Fruit fly (Drosophila melanogaster) whole organism, pupa: ENCODE data around the gene Alh.
A peak's percentile ranks its signal among the peaks of the same experiment; 100 is the strongest.

Experiments
- CG10348 ChIP-seq: fragments of 200-800 bp; sonication (Bioruptor generic); IDR thresholded peaks from 2 replicates; pipeline ENCODE4 v1.3.6; 2022; ENCODE audit warnings: missing biosample characterization, missing genetic modification characterization
- CG12605 ChIP-seq: fragments of 200-800 bp; sonication (Bioruptor generic); IDR thresholded peaks from 2 replicates; pipeline ENCODE4 v1.3.6; 2022; ENCODE audit warnings: missing biosample characterization, missing genetic modification characterization
- CG13204 ChIP-seq: fragments of 200-800 bp; sonication (Bioruptor generic); optimal IDR thresholded peaks from 2 replicates; lab custom pipeline; 2018; ENCODE audit warnings: missing biosample characterization, mild to moderate bottlenecking, missing genetic modification characterization, moderate library complexity
- CG14655 ChIP-seq: fragments of 200-800 bp; sonication (Bioruptor generic); optimal IDR thresholded peaks from 3 replicates; lab custom pipeline; 2017; ENCODE audit warnings: mild to moderate bottlenecking, missing biosample characterization, missing genetic modification reagents, missing genetic modification characterization
- CG15710 ChIP-seq: fragments of 200-800 bp; sonication (Bioruptor generic); optimal IDR thresholded peaks from 2 replicates; lab custom pipeline; 2018; ENCODE audit warnings: missing biosample characterization, mild to moderate bottlenecking, missing genetic modification characterization, moderate library complexity
- CG17806 ChIP-seq: fragments of 200-800 bp; sonication (Bioruptor generic); optimal IDR thresholded peaks from 2 replicates; lab custom pipeline; 2018; ENCODE audit warnings: missing biosample characterization, mild to moderate bottlenecking, missing genetic modification characterization, moderate library complexity
- CG32121 ChIP-seq: fragments of 200-800 bp; sonication (Bioruptor generic); IDR thresholded peaks from 2 replicates; pipeline ENCODE4 v1.3.6; 2022; ENCODE audit warnings: missing biosample characterization, missing genetic modification characterization
- CG34367 ChIP-seq: fragments of 200-800 bp; sonication (Bioruptor generic); optimal IDR thresholded peaks from 2 replicates; lab custom pipeline; 2018; ENCODE audit warnings: missing biosample characterization, mild to moderate bottlenecking, missing genetic modification characterization
- CG4496 ChIP-seq: fragments of 200-800 bp; sonication (Bioruptor generic); IDR thresholded peaks from 3 replicates; pipeline ENCODE4 v1.3.6; 2022; ENCODE audit warnings: missing biosample characterization, missing genetic modification characterization
- CG8159 ChIP-seq: fragments of 200-800 bp; sonication (Bioruptor generic); optimal IDR thresholded peaks from 3 replicates; lab custom pipeline; 2018; ENCODE audit warnings: missing biosample characterization, mild to moderate bottlenecking, missing genetic modification characterization, moderate library complexity
- CG8301 ChIP-seq: fragments of 200-800 bp; sonication (Bioruptor generic); optimal IDR thresholded peaks from 2 replicates; lab custom pipeline; 2018; ENCODE audit warnings: missing biosample characterization, mild to moderate bottlenecking, missing genetic modification characterization
- CG9948 ChIP-seq: fragments of 200-800 bp; sonication (Bioruptor generic); optimal IDR thresholded peaks from 2 replicates; lab custom pipeline; 2018; ENCODE audit warnings: missing biosample characterization, mild to moderate bottlenecking, missing genetic modification characterization, moderate library complexity
- D1 ChIP-seq: fragments of 200-800 bp; sonication (Bioruptor generic); optimal IDR thresholded peaks from 2 replicates; lab custom pipeline; 2018; ENCODE audit warnings: missing biosample characterization, mild to moderate bottlenecking, missing genetic modification characterization, moderate library complexity
- EcR ChIP-seq: fragments of 200-800 bp; sonication (Bioruptor generic); optimal IDR thresholded peaks from 3 replicates; lab custom pipeline; 2019; ENCODE audit warnings: missing biosample characterization, missing genetic modification characterization, mild to moderate bottlenecking, moderate library complexity, missing genetic modification reagents
- Ets98B ChIP-seq: fragments of 200-800 bp; sonication (Bioruptor generic); IDR thresholded peaks from 2 replicates; pipeline ENCODE4 v1.3.6; 2022; ENCODE audit warnings: missing biosample characterization, missing genetic modification characterization
- Pif1A ChIP-seq: fragments of 200-800 bp; sonication (Bioruptor generic); optimal IDR thresholded peaks from 3 replicates; lab custom pipeline; 2016; ENCODE audit warnings: missing biosample characterization, missing genetic modification characterization
- Pif1B ChIP-seq: fragments of 200-800 bp; sonication (Bioruptor generic); optimal IDR thresholded peaks from 3 replicates; lab custom pipeline; 2016; ENCODE audit warnings: missing biosample characterization, missing genetic modification characterization
- Snoo ChIP-seq: fragments of 200-800 bp; sonication (Bioruptor generic); optimal IDR thresholded peaks from 3 replicates; lab custom pipeline; 2017; ENCODE audit warnings: missing biosample characterization, mild to moderate bottlenecking, missing genetic modification characterization, inconsistent platforms
- fd96Ca ChIP-seq: fragments of 200-800 bp; sonication (Bioruptor generic); IDR thresholded peaks from 3 replicates; pipeline ENCODE4 v1.3.6; 2022; ENCODE audit warnings: missing biosample characterization, missing genetic modification characterization
- gl ChIP-seq: fragments of 200-800 bp; sonication (Bioruptor generic); optimal IDR thresholded peaks from 2 replicates; lab custom pipeline; 2018; ENCODE audit warnings: missing biosample characterization, mild to moderate bottlenecking, missing genetic modification characterization
- rn ChIP-seq: fragments of 200-800 bp; sonication (Bioruptor generic); IDR thresholded peaks from 2 replicates; pipeline ENCODE4 v1.3.6; 2022; ENCODE audit warnings: missing biosample characterization, missing genetic modification characterization

Gene Alh

DNA sequence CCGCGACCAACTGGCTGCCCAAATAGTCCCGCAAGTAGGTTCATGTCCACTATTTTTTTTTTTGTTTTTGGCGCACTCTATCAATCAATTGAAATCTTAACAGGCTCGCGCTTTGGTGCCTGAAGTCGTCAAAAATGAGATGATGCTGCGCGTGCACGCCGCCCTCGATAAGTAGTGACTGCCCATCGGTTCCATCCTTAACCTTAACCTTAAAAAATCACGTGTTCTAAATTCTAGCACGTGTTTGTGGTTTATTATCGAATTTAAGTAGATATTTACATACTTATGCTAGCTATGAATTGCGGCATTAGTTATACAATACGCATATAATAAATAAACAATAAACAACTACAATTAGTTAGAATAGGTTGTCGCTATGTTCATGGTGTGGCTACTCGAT, 29.6 kb downstream of the Alh start:
- TF ChIP-seq CG17806 (tag; lab: Kevin White, UChicago) (no peak), rn (no peak), CG8159 (no peak), gl (tag; lab: Kevin White, UChicago) (no peak), CG13204 (GFP tag; lab: Kevin White, UChicago) (no peak), CG8301 (no peak), D1 (tag; lab: Kevin White, UChicago) (no peak), CG34367 (tag; lab: Kevin White, UChicago) (no peak), CG4496 (GFP tag; lab: Robert Waterston, UW) (no peak), CG32121 (GFP tag; lab: Robert Waterston, UW) (no peak), Snoo (no peak), fd96Ca (no peak), CG12605 (no peak), EcR (no peak), CG9948 (tag; lab: Kevin White, UChicago) (no peak), Ets98B (GFP tag; lab: Robert Waterston, UW) (no peak), CG15710 (tag; lab: Kevin White, UChicago) (no peak), Pif1B (GFP tag; lab: Kevin White, UChicago) (no peak), Pif1A (GFP tag; lab: Kevin White, UChicago) (no peak), CG14655 (GFP tag; lab: Kevin White, UChicago) (no peak)

DNA sequence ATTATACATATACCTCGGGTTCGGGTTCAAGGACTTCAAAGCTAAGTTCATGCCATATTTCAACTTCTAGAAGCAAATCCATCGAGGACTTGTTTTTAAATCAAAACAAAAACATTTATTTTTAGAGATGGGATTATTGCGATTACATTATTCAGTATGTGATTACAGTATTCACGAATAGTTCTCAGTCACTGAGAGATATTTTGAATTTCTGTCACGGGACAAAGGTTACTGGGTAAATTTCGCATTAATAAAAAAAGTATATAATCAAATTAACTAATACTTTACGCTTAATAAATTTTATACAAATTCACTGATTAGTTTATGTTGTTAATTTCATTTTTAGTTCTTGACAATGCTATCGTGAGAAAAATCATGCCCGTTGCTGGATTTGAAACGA, 30.4 kb downstream of the Alh start:
- TF ChIP-seq CG15710 (tag; lab: Kevin White, UChicago) (peak; percentile 27), Pif1B (GFP tag; lab: Kevin White, UChicago) (peak; percentile 8), CG12605 (0 out of 2 replicates have a peak, but pooled peaks have one; percentile 21), CG13204 (GFP tag; lab: Kevin White, UChicago) (no peak), CG4496 (GFP tag; lab: Robert Waterston, UW) (0 out of 3 replicates have a peak, but pooled peaks have one; percentile 11), Snoo (peak; percentile 6), CG34367 (tag; lab: Kevin White, UChicago) (no peak), rn (no peak), CG8159 (peak; percentile 31), CG14655 (GFP tag; lab: Kevin White, UChicago) (no peak), CG32121 (GFP tag; lab: Robert Waterston, UW) (no peak), EcR (no peak)

DNA sequence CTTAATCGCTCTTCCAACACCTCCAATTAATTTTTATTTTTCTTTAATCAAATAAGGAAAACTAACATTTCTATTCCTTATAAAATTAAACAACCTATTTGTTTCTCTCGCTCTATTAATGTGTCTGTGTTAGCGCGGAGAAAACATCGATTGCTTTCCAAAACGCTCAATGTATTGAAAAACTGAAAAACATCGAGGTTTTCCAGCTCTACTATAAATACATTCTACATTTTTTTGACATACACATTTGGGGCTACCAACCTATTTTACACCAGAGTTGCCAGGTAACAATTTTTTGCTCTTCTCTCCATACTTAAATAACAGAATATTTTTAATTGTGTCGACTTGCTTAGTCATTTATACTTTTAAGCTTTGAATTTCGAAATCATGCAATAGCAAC, 32.1 kb downstream of the Alh start:
- no peak for TF ChIP-seq fd96Ca
- no peak for TF ChIP-seq CG32121 (GFP tag; lab: Robert Waterston, UW)
- no peak for TF ChIP-seq Pif1B (GFP tag; lab: Kevin White, UChicago)
- TF ChIP-seq Ets98B (GFP tag; lab: Robert Waterston, UW) = no peak
- TF ChIP-seq CG14655 (GFP tag; lab: Kevin White, UChicago) = no peak
- no peak for TF ChIP-seq D1 (tag; lab: Kevin White, UChicago)
- TF ChIP-seq CG4496 (GFP tag; lab: Robert Waterston, UW) = no peak
- no peak for TF ChIP-seq rn
- TF ChIP-seq CG9948 (tag; lab: Kevin White, UChicago) = no peak
- TF ChIP-seq CG10348 (GFP tag; lab: Robert Waterston, UW) = no peak
- no peak for TF ChIP-seq CG8301
- TF ChIP-seq CG12605 = no peak
- no peak for TF ChIP-seq Pif1A (GFP tag; lab: Kevin White, UChicago)
- TF ChIP-seq gl (tag; lab: Kevin White, UChicago) = no peak
- no peak for TF ChIP-seq CG13204 (GFP tag; lab: Kevin White, UChicago)

DNA sequence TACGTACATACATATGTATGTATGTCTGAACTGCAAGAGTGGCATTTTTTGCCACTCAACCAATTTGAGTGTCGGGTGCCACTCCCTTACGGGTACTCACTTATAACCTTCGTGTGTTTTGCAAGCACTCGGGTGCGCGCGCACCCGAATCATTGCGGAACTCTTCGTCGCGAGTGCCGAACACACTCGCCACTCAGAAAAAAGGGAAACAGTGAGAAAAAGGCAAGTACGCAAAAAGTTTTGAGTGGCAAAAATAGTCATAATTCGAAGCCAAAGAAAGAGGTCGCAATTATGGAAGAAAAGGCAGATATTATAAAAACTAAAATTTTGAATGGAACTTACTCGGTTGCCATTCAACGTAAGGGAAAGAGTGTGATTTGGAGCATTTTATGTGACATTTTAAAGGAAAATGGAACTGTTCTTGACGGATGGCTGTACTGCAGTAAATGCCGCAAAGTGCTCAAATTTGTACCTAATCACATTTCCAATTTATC, 33.6 kb downstream of the Alh start:
- TF ChIP-seq CG4496 (GFP tag; lab: Robert Waterston, UW) (no peak; the same call in 2 of the 3 replicates), CG14655 (GFP tag; lab: Kevin White, UChicago) (no peak), CG17806 (tag; lab: Kevin White, UChicago) (peak; percentile 5), fd96Ca (no peak; the same call in 2 of the 3 replicates), D1 (tag; lab: Kevin White, UChicago) (no peak), CG13204 (GFP tag; lab: Kevin White, UChicago) (no peak), rn (no peak), EcR (no peak), CG8301 (no peak), CG32121 (GFP tag; lab: Robert Waterston, UW) (peak; percentile 14; the same call in 1 of the 2 replicates), gl (tag; lab: Kevin White, UChicago) (no peak), CG8159 (no peak), CG12605 (no peak), CG9948 (tag; lab: Kevin White, UChicago) (no peak), CG10348 (GFP tag; lab: Robert Waterston, UW) (no peak), Pif1A (GFP tag; lab: Kevin White, UChicago) (peak; percentile 6), Pif1B (GFP tag; lab: Kevin White, UChicago) (no peak), CG15710 (tag; lab: Kevin White, UChicago) (peak; percentile 10), CG34367 (tag; lab: Kevin White, UChicago) (no peak), Ets98B (GFP tag; lab: Robert Waterston, UW) (no peak), Snoo (no peak)

DNA sequence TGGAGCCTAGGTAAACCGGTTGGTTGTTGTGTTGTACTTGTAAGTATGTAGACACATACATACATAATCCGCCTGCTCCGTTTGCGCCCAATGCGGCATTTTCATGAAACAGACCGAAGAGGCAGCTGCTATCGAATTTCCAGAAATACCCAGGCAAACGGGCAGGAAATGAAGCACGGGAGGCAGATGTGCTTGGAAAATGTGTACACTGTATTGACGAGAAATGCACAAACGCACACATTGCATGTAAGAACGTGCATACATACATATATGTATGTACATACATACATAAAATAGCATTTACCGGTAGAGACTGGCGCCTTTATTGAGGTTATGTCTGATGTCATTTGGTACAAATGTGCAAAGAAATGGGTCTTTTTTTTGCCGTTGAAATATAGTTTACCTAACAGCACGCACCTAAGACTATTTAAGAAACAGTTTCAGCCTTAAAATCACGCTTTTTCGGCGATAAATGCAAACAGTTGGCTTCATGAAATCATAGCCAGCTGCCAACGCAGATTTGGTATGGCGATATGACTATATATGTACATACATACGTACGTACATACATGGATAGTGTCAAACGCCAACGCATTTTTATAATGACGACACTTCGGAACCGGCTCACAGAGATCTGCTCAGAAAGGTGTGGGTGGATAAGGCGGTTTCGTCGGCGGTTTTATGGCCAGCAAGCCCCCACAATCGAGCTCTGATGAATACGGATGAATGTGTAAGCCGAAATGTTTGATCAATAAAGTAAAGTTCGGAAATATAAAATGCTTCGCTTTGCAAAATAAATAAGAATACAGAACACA, 34.3 kb downstream of the Alh start:
- no peak for TF ChIP-seq fd96Ca
- peak; percentile 32 for TF ChIP-seq CG8159
- TF ChIP-seq CG4496 (GFP tag; lab: Robert Waterston, UW) = peak; percentile 45; the same call in 1 of the 3 replicates
